Worm (Caenorhabditis elegans): ENCODE data around the gene ZK512.7.

DNA sequence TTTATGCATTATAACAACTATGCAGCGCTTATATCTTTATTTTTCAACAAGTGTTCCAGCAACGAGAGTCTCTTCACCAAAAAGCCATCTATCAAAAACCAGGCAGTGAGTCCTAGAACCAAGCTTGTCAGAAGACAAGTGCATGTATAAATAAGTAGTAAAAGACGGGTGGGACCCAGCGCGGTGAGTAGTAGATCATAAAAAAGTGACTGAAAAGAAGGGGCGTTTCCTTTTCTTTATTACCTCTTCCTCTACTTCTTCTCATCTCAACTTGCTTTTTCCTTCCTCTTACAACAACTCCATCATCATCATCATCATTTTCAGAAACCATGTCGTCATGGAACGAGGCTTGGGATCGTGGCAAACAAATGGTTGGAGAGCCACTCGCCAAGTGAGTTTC is 1.9 kb downstream of the ZK512.7 start, which contains the start of gene eat-4:
- no peak for TF ChIP-seq aly-2 (tag; optimal IDR thresholded peaks at IDR 0.05)
- TF ChIP-seq ama-1 (optimal IDR thresholded peaks at IDR 0.05) = no peak
- no peak for TF ChIP-seq nhr-25 (tag; optimal IDR thresholded peaks at IDR 0.05)
- TF ChIP-seq jun-1 (tag; optimal IDR thresholded peaks at IDR 0.05) = no peak
- no peak for TF ChIP-seq tbx-2 (tag; optimal IDR thresholded peaks at IDR 0.05)
- TF ChIP-seq nfya-1 (tag; optimal IDR thresholded peaks at IDR 0.05; ENCODE audit: insufficient read depth) = no peak
- no peak for TF ChIP-seq pqm-1 (tag; optimal IDR thresholded peaks at IDR 0.05)
- TF ChIP-seq nhr-23 (tag; optimal IDR thresholded peaks at IDR 0.05) = no peak
- TF ChIP-seq ztf-11 (tag; optimal IDR thresholded peaks at IDR 0.05) = no peak
- TF ChIP-seq unc-62 (GFP tag; optimal IDR thresholded peaks at IDR 0.05) = no peak
- no peak for TF ChIP-seq fkh-10 (GFP tag; optimal IDR thresholded peaks at IDR 0.05)
- no peak for TF ChIP-seq snpc-4 (tag; optimal IDR thresholded peaks at IDR 0.05)
- no peak for TF ChIP-seq elt-3 (tag; optimal IDR thresholded peaks at IDR 0.05)

All from whole organism, L3 larva.